Worm (Caenorhabditis elegans) whole organism, L4 larva: Measurements from ENCODE around the gene ZK721.4.

Source experiments
- F44E2.7 ChIP-seq: fragments of 200-800 bp; sonication (Bioruptor generic); IDR thresholded peaks from 2 replicates; pipeline ENCODE4 v2.1.2; 2022; ENCODE audit warnings: missing genetic modification characterization, missing compliant biosample characterization
- ces-1 ChIP-seq: fragments of 150-350 bp; sonication (generic microtip); optimal IDR thresholded peaks from 4 replicates; lab custom pipeline; 2014; ENCODE audit warnings: missing biosample characterization, missing genetic modification reagents, missing genetic modification characterization
- dmd-8 ChIP-seq: fragments of 200-800 bp; sonication (Bioruptor generic); IDR thresholded peaks from 2 replicates; pipeline ENCODE4 v1.3.6; 2022; ENCODE audit warnings: missing genetic modification characterization, missing compliant biosample characterization
- fkh-10 ChIP-seq: fragments of 150-350 bp; optimal IDR thresholded peaks from 2 replicates; lab custom pipeline; 2014; ENCODE audit warnings: missing biosample characterization, missing genetic modification reagents, missing genetic modification characterization
- lin-13 ChIP-seq: fragments of 150-350 bp; optimal IDR thresholded peaks from 2 replicates; lab custom pipeline; 2014; ENCODE audit warnings: missing biosample characterization, missing genetic modification reagents, missing genetic modification characterization
- lin-39 ChIP-seq: fragments of 150-350 bp; optimal IDR thresholded peaks from 2 replicates; lab custom pipeline; 2014; ENCODE audit warnings: missing biosample characterization, missing genetic modification reagents, missing genetic modification characterization
- lsy-2 ChIP-seq, 2 experiments: fragments of 150-350 bp in 1 of 2; sonication (generic microtip) in 1 of 2; optimal IDR thresholded peaks; 2 replicates each; lab custom pipeline; 2014 to 2017; ENCODE audit warnings: missing biosample characterization in 2 of 2, missing genetic modification characterization in 2 of 2
- mxl-2 ChIP-seq: fragments of 200-800 bp; sonication (Bioruptor generic); conservative IDR thresholded peaks from 2 replicates; pipeline ENCODE4 v1.3.6; 2022; ENCODE audit warnings: missing genetic modification reagents, missing genetic modification characterization, missing compliant biosample characterization
- nhr-237 ChIP-seq: sonication (generic microtip); optimal IDR thresholded peaks from 2 replicates; lab custom pipeline; 2017; ENCODE audit warnings: missing biosample characterization, missing genetic modification characterization
- nhr-41 ChIP-seq: fragments of 200-800 bp; sonication (Bioruptor generic); IDR thresholded peaks from 2 replicates; pipeline ENCODE4 v1.3.6; 2022; ENCODE audit warnings: missing genetic modification reagents, missing genetic modification characterization, missing compliant biosample characterization
- pqm-1 ChIP-seq: sonication (generic microtip); optimal IDR thresholded peaks from 2 replicates; lab custom pipeline; 2017; ENCODE audit warnings: missing biosample characterization, missing genetic modification characterization

ce11 chrX:8744192-8744985 lies 34.3 kb upstream of the ZK721.4 start:
- no peak for TF ChIP-seq fkh-10 (GFP tag; lab: Kevin White, UChicago)
- no peak for TF ChIP-seq lin-39 (tag; lab: Kevin White, UChicago)
- TF ChIP-seq F44E2.7 (GFP tag; lab: Robert Waterston, UW): no peak
- TF ChIP-seq nhr-237 (tag; lab: Kevin White, UChicago): no peak
- TF ChIP-seq nhr-41 (GFP tag; lab: Robert Waterston, UW): no peak
- TF ChIP-seq lsy-2 (tag; optimal IDR thresholded peaks at IDR 0.05; lab: Kevin White, UChicago): no peak
- TF ChIP-seq mxl-2 (GFP tag; lab: Robert Waterston, UW): no peak
- TF ChIP-seq lin-13: no peak
- TF ChIP-seq ces-1 (GFP tag; lab: Kevin White, UChicago): no peak
- TF ChIP-seq dmd-8 (GFP tag; lab: Robert Waterston, UW): no peak
- TF ChIP-seq pqm-1 (tag; lab: Kevin White, UChicago): no peak
